Worm (Caenorhabditis elegans) whole organism, mixed stage, embryonic: ENCODE results near the gene ser-1.
A peak's percentile ranks its signal among the peaks of the same experiment; 100 is the strongest.

Source experiments
- M03D4.4 ChIP-seq: sonication (generic microtip); optimal IDR thresholded peaks from 2 replicates; lab custom pipeline; 2017; ENCODE audit warnings: mild to moderate bottlenecking, missing genetic modification characterization, missing compliant biosample characterization
- bed-3 ChIP-seq: fragments of 200-800 bp; sonication (Bioruptor generic); optimal IDR thresholded peaks from 3 replicates; lab custom pipeline; 2018; ENCODE audit warnings: mild to moderate bottlenecking, missing genetic modification characterization, moderate library complexity, missing compliant biosample characterization
- blmp-1 ChIP-seq: fragments of 150-350 bp; optimal IDR thresholded peaks from 2 replicates; lab custom pipeline; 2014; ENCODE audit warnings: missing biosample characterization, missing genetic modification characterization
- ceh-39 ChIP-seq: fragments of 150-350 bp; optimal IDR thresholded peaks from 2 replicates; lab custom pipeline; 2014; ENCODE audit warnings: missing biosample characterization, missing genetic modification characterization
- ceh-43 ChIP-seq: fragments of 200-800 bp; sonication (Bioruptor generic); optimal IDR thresholded peaks from 2 replicates; lab custom pipeline; 2018; ENCODE audit warnings: mild to moderate bottlenecking, missing genetic modification characterization, moderate library complexity, missing compliant biosample characterization
- ceh-83 ChIP-seq: fragments of 200-800 bp; sonication (Bioruptor generic); optimal IDR thresholded peaks from 2 replicates; lab custom pipeline; 2018; ENCODE audit warnings: mild to moderate bottlenecking, missing genetic modification characterization, missing compliant biosample characterization
- ces-1 ChIP-seq: fragments of 150-350 bp; optimal IDR thresholded peaks from 2 replicates; lab custom pipeline; 2014; ENCODE audit warnings: missing biosample characterization, missing genetic modification reagents, missing genetic modification characterization
- cnd-1 ChIP-seq: fragments of 200-800 bp; sonication (Bioruptor generic); optimal IDR thresholded peaks from 2 replicates; lab custom pipeline; 2018; ENCODE audit warnings: mild to moderate bottlenecking, missing genetic modification characterization, missing compliant biosample characterization
- drap-1 ChIP-seq: fragments of 200-800 bp; sonication (Bioruptor generic); optimal IDR thresholded peaks from 3 replicates; lab custom pipeline; 2018; ENCODE audit warnings: mild to moderate bottlenecking, missing genetic modification characterization, missing compliant biosample characterization
- elt-1 ChIP-seq: sonication (generic microtip); optimal IDR thresholded peaks from 2 replicates; lab custom pipeline; 2017; ENCODE audit warnings: missing genetic modification characterization, mild to moderate bottlenecking, missing compliant biosample characterization, antibody characterized with exemption, moderate library complexity, borderline replicate concordance; ENCODE audit not compliant: insufficient read depth
- elt-3 ChIP-seq: fragments of 150-350 bp; optimal IDR thresholded peaks from 2 replicates; lab custom pipeline; 2014; ENCODE audit warnings: missing biosample characterization, missing genetic modification characterization
- flh-1 ChIP-seq: fragments of 200-800 bp; sonication (Bioruptor generic); optimal IDR thresholded peaks from 2 replicates; lab custom pipeline; 2018; ENCODE audit warnings: mild to moderate bottlenecking, missing genetic modification characterization, moderate library complexity, missing compliant biosample characterization
- ham-2 ChIP-seq: fragments of 200-800 bp; sonication (Bioruptor generic); optimal IDR thresholded peaks from 2 replicates; lab custom pipeline; 2018; ENCODE audit warnings: mild to moderate bottlenecking, missing genetic modification characterization, missing compliant biosample characterization
- hlh-1 ChIP-seq: fragments of 150-350 bp; optimal IDR thresholded peaks from 2 replicates; lab custom pipeline; 2014; ENCODE audit warnings: missing biosample characterization, missing genetic modification reagents, missing genetic modification characterization
- lin-13 ChIP-seq: fragments of 150-350 bp; optimal IDR thresholded peaks from 2 replicates; lab custom pipeline; 2014; ENCODE audit warnings: missing biosample characterization, missing genetic modification characterization
- lin-32 ChIP-seq: fragments of 200-800 bp; sonication (Bioruptor generic); optimal IDR thresholded peaks from 2 replicates; lab custom pipeline; 2018; ENCODE audit warnings: mild to moderate bottlenecking, missing genetic modification characterization, missing compliant biosample characterization
- mab-5 ChIP-seq: fragments of 150-350 bp; optimal IDR thresholded peaks from 2 replicates; lab custom pipeline; 2014; ENCODE audit warnings: missing biosample characterization, missing genetic modification characterization
- mep-1 ChIP-seq: fragments of 150-350 bp; optimal IDR thresholded peaks from 2 replicates; lab custom pipeline; 2017; ENCODE audit warnings: missing biosample characterization, missing genetic modification reagents, missing genetic modification characterization, inconsistent platforms
- mls-2 ChIP-seq: sonication (generic microtip); optimal IDR thresholded peaks from 2 replicates; lab custom pipeline; 2016; ENCODE audit warnings: mild to moderate bottlenecking, missing genetic modification characterization, moderate library complexity, missing compliant biosample characterization
- nhr-12 ChIP-seq: fragments of 150-350 bp; optimal IDR thresholded peaks from 2 replicates; lab custom pipeline; 2014; ENCODE audit warnings: missing biosample characterization, missing genetic modification characterization
- nhr-2 ChIP-seq: fragments of 150-350 bp; optimal IDR thresholded peaks from 2 replicates; lab custom pipeline; 2014; ENCODE audit warnings: missing biosample characterization, missing genetic modification characterization
- nhr-237 ChIP-seq: fragments of 150-350 bp; optimal IDR thresholded peaks from 2 replicates; lab custom pipeline; 2014; ENCODE audit warnings: missing biosample characterization, missing genetic modification characterization
- nhr-28 ChIP-seq: fragments of 150-350 bp; optimal IDR thresholded peaks from 2 replicates; lab custom pipeline; 2014; ENCODE audit warnings: missing biosample characterization, missing genetic modification characterization
- nhr-76 ChIP-seq: sonication (generic microtip); optimal IDR thresholded peaks from 2 replicates; lab custom pipeline; 2017; ENCODE audit warnings: missing biosample characterization, missing genetic modification characterization
- pha-4 ChIP-seq: fragments of 150-350 bp; optimal IDR thresholded peaks from 2 replicates; lab custom pipeline; 2018; ENCODE audit warnings: missing biosample characterization, missing genetic modification reagents, missing genetic modification characterization
- sem-2 ChIP-seq: fragments of 200-800 bp; sonication (Bioruptor generic); optimal IDR thresholded peaks from 2 replicates; lab custom pipeline; 2018; ENCODE audit warnings: mild to moderate bottlenecking, missing genetic modification characterization, missing compliant biosample characterization
- snpc-4 ChIP-seq: fragments of 150-350 bp; optimal IDR thresholded peaks from 2 replicates; lab custom pipeline; 2014; ENCODE audit warnings: missing biosample characterization, missing genetic modification characterization
- sptf-1 ChIP-seq: sonication (generic microtip); optimal IDR thresholded peaks from 2 replicates; lab custom pipeline; 2017; ENCODE audit warnings: mild to moderate bottlenecking, missing genetic modification characterization, moderate library complexity, missing compliant biosample characterization
- tbx-8 ChIP-seq: fragments of 200-800 bp; sonication (Bioruptor generic); optimal IDR thresholded peaks from 2 replicates; lab custom pipeline; 2018; ENCODE audit warnings: mild to moderate bottlenecking, missing genetic modification characterization, moderate library complexity, missing compliant biosample characterization
- unc-120 ChIP-seq: sonication (generic microtip); optimal IDR thresholded peaks from 2 replicates; lab custom pipeline; 2017; ENCODE audit warnings: missing genetic modification characterization, missing compliant biosample characterization; ENCODE audit not compliant: poor library complexity, severe bottlenecking
- unc-39 ChIP-seq: fragments of 150-350 bp; optimal IDR thresholded peaks from 2 replicates; lab custom pipeline; 2014; ENCODE audit warnings: missing biosample characterization, missing genetic modification characterization
- zip-8 ChIP-seq: fragments of 150-350 bp; optimal IDR thresholded peaks from 2 replicates; lab custom pipeline; 2014; ENCODE audit warnings: missing biosample characterization, missing genetic modification characterization
- ztf-11 ChIP-seq: fragments of 150-350 bp; optimal IDR thresholded peaks from 2 replicates; lab custom pipeline; 2014; ENCODE audit warnings: missing biosample characterization, missing genetic modification characterization

Gene ser-1

ce11 chrX:16565781-16566180, 13.8 kb upstream of the ser-1 start:
- TF ChIP-seq snpc-4 (tag; lab: Kevin White, UChicago) (no peak), bed-3 (GFP tag; lab: Kevin White, UChicago) (no peak), sem-2 (GFP tag; lab: Kevin White, UChicago) (no peak), sptf-1 (tag; lab: Kevin White, UChicago) (no peak), hlh-1 (tag; lab: Kevin White, UChicago) (no peak), nhr-237 (tag; lab: Kevin White, UChicago) (no peak), unc-39 (tag; lab: Kevin White, UChicago) (no peak), elt-3 (tag; lab: Kevin White, UChicago) (no peak), lin-32 (GFP tag; lab: Kevin White, UChicago) (no peak)

ce11 chrX:16566358-16566757, 13.2 kb upstream of the ser-1 start:
- TF ChIP-seq bed-3 (GFP tag; lab: Kevin White, UChicago) (no peak), nhr-76 (tag; lab: Kevin White, UChicago) (no peak), cnd-1 (tag; lab: Kevin White, UChicago) (no peak), nhr-237 (tag; lab: Kevin White, UChicago) (no peak), ces-1 (GFP tag; lab: Kevin White, UChicago) (no peak), nhr-2 (tag; lab: Kevin White, UChicago) (no peak), lin-13 (tag; lab: Kevin White, UChicago) (no peak)

ce11 chrX:16571877-16572276, 7.7 kb upstream of the ser-1 start:
- TF ChIP-seq elt-3 (tag; lab: Kevin White, UChicago) (no peak), ceh-43 (GFP tag; lab: Kevin White, UChicago) (no peak), ceh-83 (GFP tag; lab: Kevin White, UChicago) (no peak), nhr-237 (tag; lab: Kevin White, UChicago) (no peak), pha-4 (no peak), mab-5 (tag; lab: Kevin White, UChicago) (no peak), mep-1 (tag; lab: Kevin White, UChicago) (no peak), blmp-1 (no peak), flh-1 (GFP tag; lab: Kevin White, UChicago) (no peak), M03D4.4 (tag; lab: Kevin White, UChicago) (no peak)
- TF ChIP-seq, all 35 proteins: peak for 0

ce11 chrX:16574303-16574702, 5.2 kb upstream of the ser-1 start:
- TF ChIP-seq elt-3 (tag; lab: Kevin White, UChicago), result no peak

- no peak for TF ChIP-seq tbx-8
- TF ChIP-seq lin-32 (GFP tag; lab: Kevin White, UChicago), result no peak
- no peak for TF ChIP-seq lin-13 (tag; lab: Kevin White, UChicago)
Measured at ce11 chrX:16575262-16575661, 4.3 kb upstream of the ser-1 start.

ce11 chrX:16588102-16588501, 8.6 kb downstream of the ser-1 start:
- TF ChIP-seq ces-1 (GFP tag; lab: Kevin White, UChicago), result peak; percentile 36
- TF ChIP-seq nhr-237 (tag; lab: Kevin White, UChicago), result no peak

- TF ChIP-seq ceh-43 (GFP tag; lab: Kevin White, UChicago), result no peak
- TF ChIP-seq ces-1 (GFP tag; lab: Kevin White, UChicago), result no peak
- no peak for TF ChIP-seq pha-4
- TF ChIP-seq zip-8 (tag; lab: Kevin White, UChicago), result no peak
- no peak for TF ChIP-seq flh-1 (GFP tag; lab: Kevin White, UChicago)
- TF ChIP-seq elt-1 (tag; lab: Kevin White, UChicago), result no peak
- no peak for TF ChIP-seq drap-1
- TF ChIP-seq unc-120 (tag; lab: Kevin White, UChicago), result no peak
- TF ChIP-seq nhr-28 (tag; lab: Kevin White, UChicago), result no peak
- TF ChIP-seq ham-2, result no peak
- no peak for TF ChIP-seq ceh-39
- TF ChIP-seq unc-39 (tag; lab: Kevin White, UChicago), result no peak
- no peak for TF ChIP-seq nhr-12 (tag; lab: Kevin White, UChicago)
- TF ChIP-seq tbx-8, result no peak
- no peak for TF ChIP-seq sem-2 (GFP tag; lab: Kevin White, UChicago)
- TF ChIP-seq ztf-11 (tag; lab: Kevin White, UChicago), result no peak
- no peak for TF ChIP-seq M03D4.4 (tag; lab: Kevin White, UChicago)
- TF ChIP-seq mls-2 (tag; lab: Kevin White, UChicago), result no peak
- no peak for TF ChIP-seq mep-1 (tag; lab: Kevin White, UChicago)
- TF ChIP-seq elt-3 (tag; lab: Kevin White, UChicago), result no peak
Measured at ce11 chrX:16590230-16590629, 10.7 kb downstream of the ser-1 start.
